Worm (Caenorhabditis elegans): ENCODE data around the gene srg-33.

ce11 chrV:8266232-8266631 is 25.6 kb upstream of the srg-33 start, which contains the start of gene F21F8.5:
- TF ChIP-seq flt-1 (GFP tag; IDR thresholded peaks at IDR 0.05) (no peak), ztf-29 (GFP tag; IDR thresholded peaks at IDR 0.05) (no peak), med-1 (GFP tag; optimal IDR thresholded peaks at IDR 0.05; ENCODE audit: insufficient read depth) (no peak)
